Fruit fly (Drosophila melanogaster) whole organism, embryonic: ENCODE measurements around the gene corto.

Source experiments
- CG12299 ChIP-seq: fragments of 200-800 bp; sonication (Bioruptor generic); optimal IDR thresholded peaks from 2 replicates; lab custom pipeline; 2018; ENCODE audit warnings: missing biosample characterization, mild to moderate bottlenecking, missing genetic modification characterization
- CG14441 ChIP-seq: fragments of 200-800 bp; sonication (Bioruptor generic); IDR thresholded peaks from 2 replicates; pipeline ENCODE4 v1.3.6; 2022; ENCODE audit warnings: missing biosample characterization, missing genetic modification characterization
- CG15601 ChIP-seq: fragments of 200-800 bp; sonication (Bioruptor generic); optimal IDR thresholded peaks from 3 replicates; lab custom pipeline; 2019; ENCODE audit warnings: missing biosample characterization, mild to moderate bottlenecking, missing genetic modification characterization, moderate library complexity
- CG17568 ChIP-seq: fragments of 200-800 bp; sonication (Bioruptor generic); optimal IDR thresholded peaks from 2 replicates; lab custom pipeline; 2018; ENCODE audit warnings: missing biosample characterization, mild to moderate bottlenecking, missing genetic modification characterization, moderate library complexity
- CG2199 ChIP-seq: fragments of 200-800 bp; sonication (Bioruptor generic); IDR thresholded peaks from 3 replicates; pipeline ENCODE4 v1.3.6; 2022; ENCODE audit warnings: missing biosample characterization, missing genetic modification characterization
- CG3065 ChIP-seq: fragments of 200-800 bp; sonication (Bioruptor generic); optimal IDR thresholded peaks from 2 replicates; lab custom pipeline; 2016; ENCODE audit warnings: missing biosample characterization, missing genetic modification characterization
- CG31365 ChIP-seq: fragments of 200-800 bp; sonication (Bioruptor generic); optimal IDR thresholded peaks from 2 replicates; lab custom pipeline; 2018; ENCODE audit warnings: missing biosample characterization, mild to moderate bottlenecking, missing genetic modification characterization
- CG32772 ChIP-seq: fragments of 200-800 bp; sonication (Bioruptor generic); IDR thresholded peaks from 2 replicates; pipeline ENCODE4 v1.3.6; 2022; ENCODE audit warnings: missing biosample characterization, missing genetic modification characterization
- CG4404 ChIP-seq: fragments of 200-800 bp; sonication (Bioruptor generic); IDR thresholded peaks from 2 replicates; pipeline ENCODE4 v1.3.6; 2022; ENCODE audit warnings: missing biosample characterization, missing genetic modification characterization
- CG6254 ChIP-seq: fragments of 200-800 bp; sonication (Bioruptor generic); optimal IDR thresholded peaks from 3 replicates; lab custom pipeline; 2017; ENCODE audit warnings: mild to moderate bottlenecking, missing biosample characterization, missing genetic modification reagents, missing genetic modification characterization
- CG7786 ChIP-seq: fragments of 200-800 bp; sonication (Bioruptor generic); optimal IDR thresholded peaks from 2 replicates; lab custom pipeline; 2016; ENCODE audit warnings: missing biosample characterization, missing genetic modification characterization
- CG8388 ChIP-seq: fragments of 200-800 bp; sonication (Bioruptor generic); optimal IDR thresholded peaks from 2 replicates; lab custom pipeline; 2019; ENCODE audit warnings: missing biosample characterization, mild to moderate bottlenecking, missing genetic modification characterization, moderate library complexity
- CG9727 ChIP-seq: fragments of 200-800 bp; sonication (Bioruptor generic); optimal IDR thresholded peaks from 3 replicates; lab custom pipeline; 2017; ENCODE audit warnings: missing biosample characterization, mild to moderate bottlenecking, missing genetic modification characterization
- CHES-1-like ChIP-seq: fragments of 200-800 bp; sonication (Bioruptor generic); optimal IDR thresholded peaks from 2 replicates; lab custom pipeline; 2016; ENCODE audit warnings: missing biosample characterization, missing genetic modification characterization
- CTCF ChIP-seq: fragments of 200-800 bp; sonication (Bioruptor generic); optimal IDR thresholded peaks from 2 replicates; lab custom pipeline; 2017; ENCODE audit warnings: missing biosample characterization, mild to moderate bottlenecking, missing genetic modification characterization, moderate library complexity
- Dip3 ChIP-seq: fragments of 200-800 bp; sonication (Bioruptor generic); optimal IDR thresholded peaks from 3 replicates; lab custom pipeline; 2016; ENCODE audit warnings: missing biosample characterization, missing genetic modification characterization
- Dll ChIP-seq: fragments of 200-800 bp; sonication (Bioruptor generic); IDR thresholded peaks from 4 replicates; pipeline ENCODE4 v1.3.6; 2022; ENCODE audit warnings: missing biosample characterization, missing genetic modification characterization; ENCODE audit not compliant: partially characterized antibody
- Gug ChIP-seq: fragments of 200-800 bp; sonication (Bioruptor generic); IDR thresholded peaks from 4 replicates; pipeline ENCODE4 v1.3.6; 2022; ENCODE audit warnings: missing biosample characterization, missing genetic modification characterization
- Kr ChIP-seq: fragments of 200-800 bp; sonication (Bioruptor generic); optimal IDR thresholded peaks from 2 replicates; lab custom pipeline; 2017; ENCODE audit warnings: missing biosample characterization, mild to moderate bottlenecking, missing genetic modification characterization
- NC2α ChIP-seq: fragments of 200-800 bp; sonication (Bioruptor generic); optimal IDR thresholded peaks from 2 replicates; lab custom pipeline; 2016; ENCODE audit warnings: missing biosample characterization, missing genetic modification characterization
- Nf-YC ChIP-seq: fragments of 200-800 bp; optimal IDR thresholded peaks from 3 replicates; lab custom pipeline; 2019; ENCODE audit warnings: missing biosample characterization, mild to moderate bottlenecking, missing genetic modification characterization, moderate library complexity
- Opbp ChIP-seq: fragments of 200-800 bp; sonication (Bioruptor generic); IDR thresholded peaks from 3 replicates; pipeline ENCODE4 v1.3.6; 2022; ENCODE audit warnings: missing biosample characterization, missing genetic modification characterization; ENCODE audit not compliant: partially characterized antibody
- ara ChIP-seq: fragments of 200-800 bp; sonication (Bioruptor generic); IDR thresholded peaks from 2 replicates; pipeline ENCODE4 v1.3.6; 2022; ENCODE audit warnings: missing biosample characterization, missing genetic modification characterization
- caup ChIP-seq: fragments of 200-800 bp; sonication (Bioruptor generic); optimal IDR thresholded peaks from 3 replicates; lab custom pipeline; 2017; ENCODE audit warnings: missing biosample characterization, mild to moderate bottlenecking, missing genetic modification characterization, moderate library complexity; ENCODE audit not compliant: severe bottlenecking
- crol ChIP-seq: fragments of 200-800 bp; sonication (Bioruptor generic); IDR thresholded peaks from 2 replicates; pipeline ENCODE4 v1.3.6; 2022; ENCODE audit warnings: missing biosample characterization, missing genetic modification characterization
- dysf ChIP-seq: fragments of 200-800 bp; sonication (Bioruptor generic); IDR thresholded peaks from 3 replicates; pipeline ENCODE4 v1.3.6; 2022; ENCODE audit warnings: missing biosample characterization, missing genetic modification characterization
- gcm ChIP-seq: fragments of 200-800 bp; sonication (Bioruptor generic); optimal IDR thresholded peaks from 2 replicates; lab custom pipeline; 2019; ENCODE audit warnings: missing biosample characterization, mild to moderate bottlenecking, missing genetic modification characterization, moderate library complexity
- gcm2 ChIP-seq: fragments of 200-800 bp; sonication (Bioruptor generic); optimal IDR thresholded peaks from 2 replicates; lab custom pipeline; 2016; ENCODE audit warnings: missing biosample characterization, missing genetic modification characterization
- gt ChIP-seq: fragments of 200-800 bp; sonication (Bioruptor generic); IDR thresholded peaks from 2 replicates; pipeline ENCODE4 v1.3.6; 2022; ENCODE audit warnings: missing biosample characterization, missing genetic modification characterization
- hb ChIP-seq: fragments of 200-800 bp; sonication (Bioruptor generic); IDR thresholded peaks from 3 replicates; pipeline ENCODE4 v1.3.6; 2022; ENCODE audit warnings: missing biosample characterization, missing genetic modification characterization; ENCODE audit not compliant: partially characterized antibody
- jigr1 ChIP-seq: fragments of 200-800 bp; sonication (Bioruptor generic); IDR thresholded peaks from 3 replicates; pipeline ENCODE4 v1.3.6; 2022; ENCODE audit warnings: missing biosample characterization, missing genetic modification characterization
- mirr ChIP-seq: fragments of 200-800 bp; sonication (Bioruptor generic); optimal IDR thresholded peaks from 3 replicates; lab custom pipeline; 2018; ENCODE audit warnings: missing biosample characterization, mild to moderate bottlenecking, missing genetic modification characterization
- nau ChIP-seq: fragments of 200-800 bp; sonication (Bioruptor generic); optimal IDR thresholded peaks from 3 replicates; lab custom pipeline; 2017; ENCODE audit warnings: missing biosample characterization, mild to moderate bottlenecking, missing genetic modification characterization, missing genetic modification reagents
- nmo ChIP-seq: fragments of 200-800 bp; sonication (Bioruptor generic); optimal IDR thresholded peaks from 2 replicates; lab custom pipeline; 2018; ENCODE audit warnings: missing biosample characterization, mild to moderate bottlenecking, missing genetic modification characterization, moderate library complexity
- oc ChIP-seq: fragments of 200-800 bp; sonication (Bioruptor generic); optimal IDR thresholded peaks from 2 replicates; lab custom pipeline; 2018; ENCODE audit warnings: missing biosample characterization, mild to moderate bottlenecking, missing genetic modification characterization, moderate library complexity
- pb ChIP-seq: fragments of 200-800 bp; sonication (Bioruptor generic); optimal IDR thresholded peaks from 3 replicates; lab custom pipeline; 2016; ENCODE audit warnings: missing biosample characterization, missing genetic modification characterization
- pfk ChIP-seq: fragments of 200-800 bp; sonication (Bioruptor generic); optimal IDR thresholded peaks from 2 replicates; lab custom pipeline; 2018; ENCODE audit warnings: missing biosample characterization, mild to moderate bottlenecking, missing genetic modification characterization, moderate library complexity
- run ChIP-seq: fragments of 200-800 bp; sonication (Bioruptor generic); optimal IDR thresholded peaks from 3 replicates; lab custom pipeline; 2018; ENCODE audit warnings: missing biosample characterization, mild to moderate bottlenecking, missing genetic modification characterization
- salm ChIP-seq: fragments of 200-800 bp; sonication (Bioruptor generic); optimal IDR thresholded peaks from 2 replicates; lab custom pipeline; 2018; ENCODE audit warnings: missing biosample characterization, mild to moderate bottlenecking, missing genetic modification characterization
- sens ChIP-seq: fragments of 200-800 bp; sonication (Bioruptor generic); peaks from one replicate; lab custom pipeline; 2016; ENCODE audit warnings: missing biosample characterization, missing genetic modification characterization
- slou ChIP-seq: fragments of 200-800 bp; sonication (Bioruptor generic); optimal IDR thresholded peaks from 3 replicates; lab custom pipeline; 2016; ENCODE audit warnings: missing biosample characterization, missing genetic modification characterization
- sob ChIP-seq: fragments of 200-800 bp; sonication (Bioruptor generic); IDR thresholded peaks from 2 replicates; pipeline ENCODE4 v1.3.6; 2022; ENCODE audit warnings: missing biosample characterization, missing genetic modification characterization
- tll ChIP-seq, 2 experiments: fragments of 200-800 bp in 1 of 2; fragments of >200 bp in 1 of 2; sonication (Bioruptor generic) in 1 of 2; optimal IDR thresholded peaks; 2 replicates each; lab custom pipeline; 2017 to 2019; ENCODE audit warnings: missing biosample characterization in 2 of 2, missing genetic modification characterization in 2 of 2, mild to moderate bottlenecking in 1 of 2, moderate library complexity in 1 of 2
- tna ChIP-seq: fragments of 200-800 bp; sonication (Bioruptor generic); IDR thresholded peaks from 2 replicates; pipeline ENCODE4 v1.3.6; 2022; ENCODE audit warnings: missing biosample characterization, missing genetic modification characterization; ENCODE audit not compliant: partially characterized antibody
- ttk ChIP-seq: fragments of 200-800 bp; sonication (Bioruptor generic); IDR thresholded peaks from 2 replicates; pipeline ENCODE4 v2.1.2; 2022; ENCODE audit warnings: missing biosample characterization, missing genetic modification characterization
- twi ChIP-seq: fragments of 200-800 bp; optimal IDR thresholded peaks from 2 replicates; lab custom pipeline; 2019; ENCODE audit warnings: missing biosample characterization, mild to moderate bottlenecking, missing genetic modification characterization, moderate library complexity
- vnd ChIP-seq: fragments of 200-800 bp; sonication (Bioruptor generic); IDR thresholded peaks from 3 replicates; pipeline ENCODE4 v1.3.6; 2022; ENCODE audit warnings: missing biosample characterization, missing genetic modification characterization; ENCODE audit not compliant: partially characterized antibody
- wek ChIP-seq: fragments of 200-800 bp; sonication (Bioruptor generic); optimal IDR thresholded peaks from 3 replicates; lab custom pipeline; 2018; ENCODE audit warnings: missing biosample characterization, mild to moderate bottlenecking, missing genetic modification characterization, moderate library complexity
- zfh1 ChIP-seq: fragments of 200-800 bp; sonication (Bioruptor generic); IDR thresholded peaks from 3 replicates; pipeline ENCODE4 v1.3.6; 2022; ENCODE audit warnings: missing biosample characterization, missing genetic modification characterization

Gene corto

DNA sequence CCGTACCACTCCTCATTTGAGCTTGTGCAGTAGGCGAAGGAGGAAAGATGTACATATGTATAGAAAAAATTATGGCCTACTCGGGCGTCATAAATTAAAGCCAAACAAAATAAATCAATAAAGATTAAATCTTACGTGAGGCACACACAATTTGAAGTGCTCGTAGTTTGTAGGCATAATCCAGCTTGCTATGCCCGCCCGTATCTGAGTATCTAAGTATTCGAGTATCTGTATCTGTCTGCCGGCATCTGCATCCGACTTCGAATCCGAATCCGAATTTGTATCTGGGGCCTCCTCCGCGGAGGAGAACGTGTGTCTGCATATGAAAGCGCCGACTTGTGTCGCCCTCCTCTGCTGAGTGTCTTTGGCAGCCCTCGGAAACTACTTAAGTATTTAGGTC is 29.6 kb upstream of the corto start (continued):
- TF ChIP-seq Gug (GFP tag; lab: Robert Waterston, UW) (no peak), Nf-YC (tag; lab: Kevin White, UChicago) (no peak), oc (tag; lab: Kevin White, UChicago) (peak; percentile 61), gcm (GFP tag; lab: Kevin White, UChicago) (peak; percentile 49), zfh1 (GFP tag; lab: Robert Waterston, UW) (no peak), tna (GFP tag; lab: Robert Waterston, UW) (no peak), vnd (GFP tag; lab: Robert Waterston, UW) (no peak), Dip3 (GFP tag; lab: Kevin White, UChicago) (no peak), CG32772 (GFP tag; lab: Robert Waterston, UW) (no peak), CG6254 (peak; percentile 5), CG2199 (GFP tag; lab: Robert Waterston, UW) (peak; percentile 85)
- TF ChIP-seq, all 482 proteins: peak for 12

DNA sequence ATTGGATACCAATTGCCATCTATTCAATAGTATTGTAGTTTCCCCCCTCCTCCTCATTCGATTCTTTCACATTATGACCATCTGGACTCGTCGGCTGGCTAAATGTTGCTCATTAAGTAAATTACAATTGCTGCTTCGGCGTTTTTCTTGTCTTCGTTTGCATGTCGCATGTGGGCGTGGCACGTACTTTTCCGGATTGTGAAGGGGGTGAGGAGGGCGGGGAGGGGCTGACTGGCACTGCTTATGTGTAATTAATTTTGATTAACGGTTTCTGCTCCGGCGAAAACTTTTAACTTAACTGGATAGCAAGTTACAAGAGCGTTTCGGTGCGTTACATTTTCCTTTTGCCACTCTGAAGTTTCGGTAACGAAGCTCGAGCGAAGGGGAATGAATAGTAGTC is 28.6 kb upstream of the corto start:
- TF ChIP-seq ttk (no peak), slou (GFP tag; lab: Kevin White, UChicago) (no peak), CG14441 (no peak), pfk (GFP tag; lab: Kevin White, UChicago) (no peak), CG3065 (GFP tag; lab: Kevin White, UChicago) (peak; percentile 53), gt (GFP tag; lab: Robert Waterston, UW) (no peak), CG8388 (GFP tag; lab: Kevin White, UChicago) (no peak), CG4404 (GFP tag; lab: Robert Waterston, UW) (no peak), sens (peak; percentile 56), crol (GFP tag; lab: Robert Waterston, UW) (peak; percentile 54; the same call in 1 of the 2 replicates), CG15601 (no peak), hb (GFP tag; lab: Robert Waterston, UW) (0 out of 3 replicates have a peak, but pooled peaks have one; percentile 17), twi (tag; lab: Kevin White, UChicago) (peak; percentile 76)
- TF ChIP-seq, all 482 proteins: peak for 5

DNA sequence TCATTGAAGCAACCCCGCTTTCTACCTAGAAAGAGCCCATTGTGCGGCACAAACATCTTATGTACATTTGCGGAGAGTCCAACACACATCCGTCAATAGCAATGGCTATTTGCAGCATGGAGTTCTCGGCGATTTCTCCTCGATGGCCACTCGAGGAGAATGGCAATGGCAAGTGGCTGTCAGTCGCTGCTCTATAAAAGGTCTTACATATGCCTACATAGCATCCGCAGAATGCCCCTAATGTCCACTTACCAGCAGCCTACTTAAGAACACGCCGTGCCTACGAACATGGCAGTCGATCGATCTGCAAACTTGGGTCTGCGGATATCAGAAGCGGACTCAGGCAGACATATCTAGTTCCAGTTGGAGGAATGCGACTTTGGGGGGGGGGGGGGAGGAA is 27.3 kb upstream of the corto start:
- no peak for TF ChIP-seq pb (GFP tag; lab: Kevin White, UChicago)
- no peak for TF ChIP-seq jigr1
- no peak for TF ChIP-seq run (tag; lab: Kevin White, UChicago)
- no peak for TF ChIP-seq salm (tag; lab: Kevin White, UChicago)
- no peak for TF ChIP-seq NC2α (GFP tag; lab: Kevin White, UChicago)
- TF ChIP-seq wek (GFP tag; lab: Kevin White, UChicago) = peak; percentile 71
- TF ChIP-seq nau (GFP tag; lab: Kevin White, UChicago) = no peak
- no peak for TF ChIP-seq CG6254
- TF ChIP-seq CHES-1-like (GFP tag; lab: Kevin White, UChicago) = no peak
- TF ChIP-seq CG12299 (tag; lab: Kevin White, UChicago) = no peak
- no peak for TF ChIP-seq CTCF (GFP tag; lab: Kevin White, UChicago)
- TF ChIP-seq Opbp (GFP tag; lab: Robert Waterston, UW) = no peak
- no peak for TF ChIP-seq gcm2 (GFP tag; lab: Kevin White, UChicago)
- TF ChIP-seq CG31365 (tag; lab: Kevin White, UChicago) = no peak
- TF ChIP-seq CG32772 (GFP tag; lab: Robert Waterston, UW) = no peak
- TF ChIP-seq Dll (GFP tag; lab: Robert Waterston, UW) = no peak
- no peak for TF ChIP-seq CG9727
- TF ChIP-seq hb (GFP tag; lab: Robert Waterston, UW) = no peak
- TF ChIP-seq sob (GFP tag; lab: Robert Waterston, UW) = no peak
- peak; percentile 33 for TF ChIP-seq Kr (GFP tag; lab: Kevin White, UChicago)
- no peak for TF ChIP-seq CG7786
- no peak for TF ChIP-seq mirr (GFP tag; lab: Kevin White, UChicago)
- TF ChIP-seq CG17568 (GFP tag; lab: Kevin White, UChicago) = no peak
- TF ChIP-seq tll (GFP tag; optimal IDR thresholded peaks at IDR 0.05; lab: Kevin White, UChicago) = peak in 1 of 2 experiments; percentile 1
- no peak for TF ChIP-seq caup (GFP tag; lab: Kevin White, UChicago)
- no peak for TF ChIP-seq dysf (GFP tag; lab: Robert Waterston, UW)
- no peak for TF ChIP-seq nmo (GFP tag; lab: Kevin White, UChicago)
- TF ChIP-seq ara (GFP tag; lab: Robert Waterston, UW) = no peak
